Worm (Caenorhabditis elegans): ENCODE data around the gene F18H3.1.
A peak's percentile ranks its signal among the peaks of the same experiment; 100 is the strongest.

The F18H3.1 gene

ce11 chrX:13528630-13529138 is 9.2 kb downstream of the F18H3.1 start, which contains the start of gene F18H3.4 (continued):
- no peak for TF ChIP-seq F49E8.2 (tag; optimal IDR thresholded peaks at IDR 0.05; ENCODE audit: borderline replicate concordance)
- TF ChIP-seq nhr-111 (GFP tag; optimal IDR thresholded peaks at IDR 0.05): no peak
- peak; percentile 96 for TF ChIP-seq nhr-102 (tag; optimal IDR thresholded peaks at IDR 0.05)
- TF ChIP-seq set-16 (GFP tag; IDR thresholded peaks at IDR 0.05): no peak
- TF ChIP-seq mxl-3 (GFP tag; optimal IDR thresholded peaks at IDR 0.05): peak; percentile 48
- TF ChIP-seq lin-39 (tag; optimal IDR thresholded peaks at IDR 0.05): no peak
- no peak for TF ChIP-seq zag-1 (tag; optimal IDR thresholded peaks at IDR 0.05)
- TF ChIP-seq pqm-1 (tag; optimal IDR thresholded peaks at IDR 0.05): peak; percentile 61
- no peak for TF ChIP-seq lin-29 (GFP tag; IDR thresholded peaks at IDR 0.05)
- TF ChIP-seq Y48G9A.11 (GFP tag; IDR thresholded peaks at IDR 0.05): no peak
- no peak for TF ChIP-seq zfp-2 (tag; optimal IDR thresholded peaks at IDR 0.05)
- no peak for TF ChIP-seq ztf-7 (tag; optimal IDR thresholded peaks at IDR 0.05)
- TF ChIP-seq nhr-48 (tag; optimal IDR thresholded peaks at IDR 0.05): peak; percentile 91
- TF ChIP-seq nhr-11 (tag; optimal IDR thresholded peaks at IDR 0.05): no peak
- TF ChIP-seq dmd-6 (GFP tag; IDR thresholded peaks at IDR 0.05): peak; percentile 97
- TF ChIP-seq ceh-62 (tag; optimal IDR thresholded peaks at IDR 0.05): no peak
- TF ChIP-seq ZK546.5 (tag; optimal IDR thresholded peaks at IDR 0.05): no peak
- TF ChIP-seq hlh-11 (tag; optimal IDR thresholded peaks at IDR 0.05): peak; percentile 96
- no peak for TF ChIP-seq tag-97 (GFP tag; IDR thresholded peaks at IDR 0.05)
- TF ChIP-seq hif-1 (tag; optimal IDR thresholded peaks at IDR 0.05): peak in 1 of 2 experiments; percentile 31
- TF ChIP-seq nhr-237 (tag; optimal IDR thresholded peaks at IDR 0.05): no peak

- TF ChIP-seq unc-62 (GFP tag; optimal IDR thresholded peaks at IDR 0.05 in 1 of 2): peak in 1 of 2 experiments; percentile 92
- no peak for TF ChIP-seq unc-62 (tag; optimal IDR thresholded peaks at IDR 0.05)
- no peak for TF ChIP-seq ama-1 (optimal IDR thresholded peaks at IDR 0.05)
Measured at ce11 chrX:13530015-13530778, 10.7 kb downstream of the F18H3.1 start.

- TF ChIP-seq T26A8.4 (GFP tag; IDR thresholded peaks at IDR 0.05): no peak
- TF ChIP-seq ces-1 (GFP tag; optimal IDR thresholded peaks at IDR 0.05): peak; percentile 74
- TF ChIP-seq unc-130 (GFP tag; optimal IDR thresholded peaks at IDR 0.05): no peak
- no peak for TF ChIP-seq nhr-6 (tag; optimal IDR thresholded peaks at IDR 0.05)
- no peak for TF ChIP-seq ceh-62 (tag; optimal IDR thresholded peaks at IDR 0.05)
- TF ChIP-seq unc-62 (GFP tag; optimal IDR thresholded peaks at IDR 0.05 in 1 of 2): peak in 1 of 2 experiments; percentile 93
- no peak for TF ChIP-seq unc-62 (tag; optimal IDR thresholded peaks at IDR 0.05)
- TF ChIP-seq lin-38 (GFP tag; IDR thresholded peaks at IDR 0.05): no peak
- peak; percentile 57 for TF ChIP-seq set-16 (GFP tag; IDR thresholded peaks at IDR 0.05)
- TF ChIP-seq cey-2 (tag; optimal IDR thresholded peaks at IDR 0.05; ENCODE audit: borderline replicate concordance, insufficient read depth): no peak
- no peak for TF ChIP-seq jun-1 (tag; optimal IDR thresholded peaks at IDR 0.05)
- TF ChIP-seq F37D6.2 (tag; optimal IDR thresholded peaks at IDR 0.05): no peak
- TF ChIP-seq nhr-11 (tag; optimal IDR thresholded peaks at IDR 0.05): no peak
- TF ChIP-seq daf-19 (GFP tag; conservative IDR thresholded peaks at IDR 0.05): no peak
- TF ChIP-seq D1046.2 (GFP tag; IDR thresholded peaks at IDR 0.05): no peak
- TF ChIP-seq lin-15B (tag; optimal IDR thresholded peaks at IDR 0.05): no peak
- no peak for TF ChIP-seq dpl-1 (GFP tag; optimal IDR thresholded peaks at IDR 0.05)
- no peak for TF ChIP-seq ceh-32 (tag; optimal IDR thresholded peaks at IDR 0.05; ENCODE audit: poor library complexity)
- TF ChIP-seq F26F4.8 (GFP tag; conservative IDR thresholded peaks at IDR 0.05): no peak
- TF ChIP-seq spr-1 (tag; optimal IDR thresholded peaks at IDR 0.05): no peak
- TF ChIP-seq hmg-1.1 (GFP tag; IDR thresholded peaks at IDR 0.05): no peak
- TF ChIP-seq fkh-10 (GFP tag; optimal IDR thresholded peaks at IDR 0.05): peak; percentile 19
- TF ChIP-seq ZK337.2 (GFP tag; IDR thresholded peaks at IDR 0.05): no peak
- no peak for TF ChIP-seq dmd-8 (GFP tag; IDR thresholded peaks at IDR 0.05)
- TF ChIP-seq egl-43 (GFP tag; IDR thresholded peaks at IDR 0.05): 0 out of 2 replicates have a peak, but pooled peaks have one; percentile 38
- no peak for TF ChIP-seq daf-16 (GFP tag; optimal IDR thresholded peaks at IDR 0.05)
- TF ChIP-seq daf-16 (tag; optimal IDR thresholded peaks at IDR 0.05): no peak
Measured at ce11 chrX:13532424-13533309, 13.2 kb downstream of the F18H3.1 start, which contains the start of gene acr-12. Gene acr-12 (plus strand): TSS chrX:13532853.

Measured in whole organism, L4 larva.